Fruit fly (Drosophila melanogaster) whole organism, wandering third instar larva: ENCODE results near the gene Rpt5.
A peak's percentile ranks its signal among the peaks of the same experiment; 100 is the strongest.

Source experiments
- Abd-B ChIP-seq: fragments of >200 bp; optimal IDR thresholded peaks from 2 replicates; lab custom pipeline; 2017; ENCODE audit warnings: missing biosample characterization, missing genetic modification characterization
- Sp1 ChIP-seq: fragments of 200-800 bp; sonication (Bioruptor generic); optimal IDR thresholded peaks from 3 replicates; lab custom pipeline; 2019; ENCODE audit warnings: missing biosample characterization, mild to moderate bottlenecking, missing genetic modification characterization, moderate library complexity
- Vsx2 ChIP-seq: fragments of 200-300, 225-300 bp; sonication (Bioruptor generic); optimal IDR thresholded peaks from 2 replicates; lab custom pipeline; 2018; ENCODE audit warnings: missing biosample characterization, missing genetic modification characterization; ENCODE audit not compliant: partially characterized antibody
- br ChIP-seq: fragments of 200-800 bp; sonication (Bioruptor generic); optimal IDR thresholded peaks from 2 replicates; lab custom pipeline; 2016; ENCODE audit warnings: missing biosample characterization, missing genetic modification characterization
- ey ChIP-seq: fragments of 200-800 bp; sonication (Bioruptor generic); optimal IDR thresholded peaks from 2 replicates; lab custom pipeline; 2016; ENCODE audit warnings: missing biosample characterization, missing genetic modification characterization
- sage ChIP-seq: fragments of 200-800 bp; sonication (Bioruptor generic); optimal IDR thresholded peaks from 2 replicates; lab custom pipeline; 2016; ENCODE audit warnings: missing biosample characterization, mild to moderate bottlenecking, missing genetic modification characterization
- usp ChIP-seq: fragments of >200 bp; optimal IDR thresholded peaks from 2 replicates; lab custom pipeline; 2017; ENCODE audit warnings: missing biosample characterization, missing genetic modification characterization
- woc ChIP-seq: sonication (Bioruptor generic); optimal IDR thresholded peaks from 2 replicates; lab custom pipeline; 2016; ENCODE audit warnings: missing biosample characterization, mild to moderate bottlenecking, missing genetic modification characterization

dm6 chr3R:23722680-23723372 lies 29.9 kb upstream of the Rpt5 start, which contains the start of gene CG10365:
- no peak for TF ChIP-seq br (GFP tag; lab: Kevin White, UChicago)
- TF ChIP-seq woc (GFP tag; lab: Kevin White, UChicago) = peak; percentile 53
- peak; percentile 43 for TF ChIP-seq ey (GFP tag; lab: Kevin White, UChicago)
- peak; percentile 93 for TF ChIP-seq Sp1 (GFP tag; lab: Kevin White, UChicago)
- no peak for TF ChIP-seq Abd-B (GFP tag; lab: Kevin White, UChicago)
- no peak for TF ChIP-seq sage (GFP tag; lab: Kevin White, UChicago)
- peak; percentile 18 for TF ChIP-seq Vsx2 (GFP tag; lab: Kevin White, UChicago)
- TF ChIP-seq usp (GFP tag; lab: Kevin White, UChicago) = no peak
